Fruit fly (Drosophila melanogaster): ENCODE measurements around the gene CG9098.

dm6 chr2L:5982334-5982987, 29.7 kb downstream of the CG9098 start:
- TF ChIP-seq CG9876 (GFP tag; optimal IDR thresholded peaks at IDR 0.05) (no peak), CG4328 (GFP tag; optimal IDR thresholded peaks at IDR 0.05) (peak; percentile 60), CG3163 (GFP tag; optimal IDR thresholded peaks at IDR 0.05) (peak; percentile 43), repo (GFP tag; optimal IDR thresholded peaks at IDR 0.05) (no peak), Usf (GFP tag; optimal IDR thresholded peaks at IDR 0.05) (no peak), Gug (GFP tag; IDR thresholded peaks at IDR 0.05) (no peak; the same call in 3 of the 4 replicates), CG10267 (tag; optimal IDR thresholded peaks at IDR 0.05) (peak; percentile 88), CG9727 (GFP tag; optimal IDR thresholded peaks at IDR 0.05) (peak; percentile 21)

Data from whole organism, embryonic.